Comparison of ENCODE assay signal across 4 fruit fly cellular contexts in genomic region chr2L:19423467-19424122, dm6.
TF ChIP-seq lines count a peak whose summit lies in the region.

TSS of gene Alp12 (plus strand) at chr2L:19424050.
TSS of gene CG13085 (plus strand) at chr2L:19424050.

TF ChIP-seq in whole organism, adult, 20 proteins besides CTCF, POLR2A, EP300 and RAD21 (continued from another document):
- TF ChIP-seq CG5204 (GFP tag; optimal IDR thresholded peaks at IDR 0.05; lab: Kevin White, UChicago) (peak; percentile 98), CG7045 (GFP tag; optimal IDR thresholded peaks at IDR 0.05; lab: Kevin White, UChicago) (peak; percentile 98)

TF ChIP-seq in whole organism, embryonic, 481 proteins besides CTCF, POLR2A, EP300 and RAD21 (continued from another document and continues in another):
- TF ChIP-seq CG6683 (GFP tag; optimal IDR thresholded peaks at IDR 0.05; lab: Kevin White, UChicago) (peak; percentile 98), salm (tag; optimal IDR thresholded peaks at IDR 0.05; lab: Kevin White, UChicago) (peak; percentile 97), Rfx (GFP tag; IDR thresholded peaks at IDR 0.05; lab: Robert Waterston, UW) (peak; percentile 95), insv (GFP tag; optimal IDR thresholded peaks at IDR 0.05; lab: Kevin White, UChicago) (peak; percentile 54 to 84), CG10267 (tag; optimal IDR thresholded peaks at IDR 0.05; lab: Kevin White, UChicago) (peak; percentile 95), CG34422 (GFP tag; IDR thresholded peaks at IDR 0.05; lab: Robert Waterston, UW) (peak; percentile 95), Dp (GFP tag; optimal IDR thresholded peaks at IDR 0.05; lab: Kevin White, UChicago) (peak; percentile 31), Meics (GFP tag; optimal IDR thresholded peaks at IDR 0.05; lab: Kevin White, UChicago) (peak; percentile 99), pfk (GFP tag; optimal IDR thresholded peaks at IDR 0.05; lab: Kevin White, UChicago) (peak; percentile 56), CG4328 (GFP tag; optimal IDR thresholded peaks at IDR 0.05; lab: Kevin White, UChicago) (peak; percentile 99), Sry-δ (GFP tag; optimal IDR thresholded peaks at IDR 0.05; lab: Kevin White, UChicago) (peak; percentile 58), CG13296 (GFP tag; optimal IDR thresholded peaks at IDR 0.05; lab: Kevin White, UChicago) (peak; percentile 99), CG18262 (tag; optimal IDR thresholded peaks at IDR 0.05; lab: Kevin White, UChicago) (peak; percentile 99), CG10565 (GFP tag; optimal IDR thresholded peaks at IDR 0.05; lab: Kevin White, UChicago) (peak; percentile 75), tgo (GFP tag; IDR thresholded peaks at IDR 0.05; lab: Robert Waterston, UW) (peak; percentile 97), CG5245 (GFP tag; optimal IDR thresholded peaks at IDR 0.05; lab: Kevin White, UChicago) (peak; percentile 93), CG3847 (GFP tag; IDR thresholded peaks at IDR 0.05; lab: Robert Waterston, UW) (peak; percentile 97), CG31224 (GFP tag; IDR thresholded peaks at IDR 0.05; lab: Robert Waterston, UW) (peak; percentile 92), CG14860 (GFP tag; IDR thresholded peaks at IDR 0.05; lab: Robert Waterston, UW; ENCODE audit: partially characterized antibody) (no peak), CG12942 (GFP tag; optimal IDR thresholded peaks at IDR 0.05; lab: Kevin White, UChicago) (peak; percentile 95), MBD-R2 (GFP tag; IDR thresholded peaks at IDR 0.05; lab: Robert Waterston, UW) (peak; percentile 72), CG7745 (tag; optimal IDR thresholded peaks at IDR 0.05; lab: Kevin White, UChicago) (peak; percentile 59), fu2 (GFP tag; optimal IDR thresholded peaks at IDR 0.05; lab: Kevin White, UChicago) (peak; percentile 92), crc (GFP tag; optimal IDR thresholded peaks at IDR 0.05; lab: Kevin White, UChicago) (peak; percentile 89), CG11093 (GFP tag; IDR thresholded peaks at IDR 0.05; lab: Robert Waterston, UW) (peak; percentile 95), CG18764 (GFP tag; optimal IDR thresholded peaks at IDR 0.05; lab: Kevin White, UChicago) (peak; percentile 95), CG7556 (GFP tag; optimal IDR thresholded peaks at IDR 0.05; lab: Kevin White, UChicago) (peak; percentile 100), Atf3 (GFP tag; optimal IDR thresholded peaks at IDR 0.05; lab: Kevin White, UChicago) (peak; percentile 90), CG14667 (GFP tag; IDR thresholded peaks at IDR 0.05; lab: Robert Waterston, UW) (peak; percentile 93), zfh2 (GFP tag; optimal IDR thresholded peaks at IDR 0.05; lab: Kevin White, UChicago) (peak; percentile 90), twi (tag; optimal IDR thresholded peaks at IDR 0.05; lab: Kevin White, UChicago) (peak; percentile 95), Hsf (GFP tag; optimal IDR thresholded peaks at IDR 0.05; lab: Kevin White, UChicago) (peak; percentile 98), CG1647 (GFP tag; optimal IDR thresholded peaks at IDR 0.05; lab: Kevin White, UChicago) (peak; percentile 93), CG2875 (GFP tag; optimal IDR thresholded peaks at IDR 0.05; lab: Kevin White, UChicago) (peak; percentile 98), CG12299 (tag; optimal IDR thresholded peaks at IDR 0.05; lab: Kevin White, UChicago) (peak; percentile 98), CG6813 (GFP tag; optimal IDR thresholded peaks at IDR 0.05; lab: Kevin White, UChicago) (peak; percentile 97), CG8290 (GFP tag; optimal IDR thresholded peaks at IDR 0.05; lab: Kevin White, UChicago) (peak; percentile 95), CG8290 (tag; optimal IDR thresholded peaks at IDR 0.05; lab: Kevin White, UChicago) (peak; percentile 86 to 88), crol (GFP tag; IDR thresholded peaks at IDR 0.05; lab: Robert Waterston, UW) (peak; percentile 76), B-H1 (GFP tag; IDR thresholded peaks at IDR 0.05; lab: Robert Waterston, UW) (peak; percentile 91), HLHmδ (GFP tag; optimal IDR thresholded peaks at IDR 0.05; lab: Kevin White, UChicago) (peak; percentile 66), kni (GFP tag; optimal IDR thresholded peaks at IDR 0.05; lab: Kevin White, UChicago) (peak; percentile 97), repo (GFP tag; optimal IDR thresholded peaks at IDR 0.05; lab: Kevin White, UChicago) (peak; percentile 85)

TF ChIP-seq in whole organism, prepupa, 60 proteins besides CTCF, POLR2A, EP300 and RAD21 (continued from another document):
- peak; percentile 84 for TF ChIP-seq CG11902 (GFP tag; optimal IDR thresholded peaks at IDR 0.05; lab: Kevin White, UChicago)
- peak; percentile 73 for TF ChIP-seq fd85E (GFP tag; optimal IDR thresholded peaks at IDR 0.05; lab: Kevin White, UChicago)
- peak; percentile 97 for TF ChIP-seq esn (GFP tag; optimal IDR thresholded peaks at IDR 0.05; lab: Kevin White, UChicago)
- TF ChIP-seq Eip78C (GFP tag; lab: Kevin White, UChicago): peak; percentile 99
- TF ChIP-seq CG8119 (GFP tag; IDR thresholded peaks at IDR 0.05; lab: Robert Waterston, UW): peak; percentile 99
- TF ChIP-seq acj6 (GFP tag; optimal IDR thresholded peaks at IDR 0.05; lab: Kevin White, UChicago): peak; percentile 96
- TF ChIP-seq CG6792 (GFP tag; optimal IDR thresholded peaks at IDR 0.05; lab: Kevin White, UChicago): peak; percentile 95
- TF ChIP-seq CG15336 (GFP tag; IDR thresholded peaks at IDR 0.05; lab: Robert Waterston, UW): peak; percentile 99
- TF ChIP-seq CG16779 (tag; optimal IDR thresholded peaks at IDR 0.05; lab: Kevin White, UChicago): peak; percentile 95
- TF ChIP-seq Lpt (GFP tag; optimal IDR thresholded peaks at IDR 0.05; lab: Kevin White, UChicago): peak; percentile 99
- peak; percentile 94 for TF ChIP-seq dac (GFP tag; optimal IDR thresholded peaks at IDR 0.05; lab: Kevin White, UChicago)
- TF ChIP-seq Hr39 (GFP tag; optimal IDR thresholded peaks at IDR 0.05; lab: Kevin White, UChicago): peak; percentile 91
- TF ChIP-seq CG11294 (GFP tag; IDR thresholded peaks at IDR 0.05; lab: Robert Waterston, UW): peak; percentile 97
- peak; percentile 96 for TF ChIP-seq CG3919 (GFP tag; optimal IDR thresholded peaks at IDR 0.05; lab: Kevin White, UChicago)
- peak; percentile 96 for TF ChIP-seq pdm3 (GFP tag; optimal IDR thresholded peaks at IDR 0.05; lab: Kevin White, UChicago)
- peak; percentile 86 for TF ChIP-seq Ets21C (GFP tag; optimal IDR thresholded peaks at IDR 0.05; lab: Kevin White, UChicago)
- peak; percentile 76 to 99 for TF ChIP-seq salr (GFP tag; optimal IDR thresholded peaks at IDR 0.05; lab: Kevin White, UChicago)
- peak; percentile 97 for TF ChIP-seq CG4318 (GFP tag; optimal IDR thresholded peaks at IDR 0.05; lab: Kevin White, UChicago)
- peak; percentile 89 for TF ChIP-seq CG8319 (GFP tag; optimal IDR thresholded peaks at IDR 0.05; lab: Kevin White, UChicago)
- TF ChIP-seq Blimp-1 (GFP tag; optimal IDR thresholded peaks at IDR 0.05; lab: Kevin White, UChicago): peak; percentile 86
- peak; percentile 92 for TF ChIP-seq CG10669 (GFP tag; optimal IDR thresholded peaks at IDR 0.05; lab: Kevin White, UChicago)
- peak; percentile 96 for TF ChIP-seq achi (GFP tag; optimal IDR thresholded peaks at IDR 0.05; lab: Kevin White, UChicago)
- TF ChIP-seq dsx (GFP tag; optimal IDR thresholded peaks at IDR 0.05; lab: Kevin White, UChicago; ENCODE audit: poor library complexity, severe bottlenecking): peak; percentile 91
- TF ChIP-seq Hr38 (GFP tag; optimal IDR thresholded peaks at IDR 0.05; lab: Kevin White, UChicago): peak; percentile 8
- TF ChIP-seq CG6276 (GFP tag; optimal IDR thresholded peaks at IDR 0.05; lab: Kevin White, UChicago): peak; percentile 99
- peak; percentile 97 for TF ChIP-seq Gug (GFP tag; IDR thresholded peaks at IDR 0.05; lab: Robert Waterston, UW)
- TF ChIP-seq CG6163 (GFP tag; IDR thresholded peaks at IDR 0.05; lab: Robert Waterston, UW): peak; percentile 95
- TF ChIP-seq lz (GFP tag; optimal IDR thresholded peaks at IDR 0.05; lab: Kevin White, UChicago): peak; percentile 96
- TF ChIP-seq CG31627 (GFP tag; optimal IDR thresholded peaks at IDR 0.05; lab: Kevin White, UChicago): peak; percentile 93
- peak; percentile 95 for TF ChIP-seq fkh (GFP tag; optimal IDR thresholded peaks at IDR 0.05; lab: Kevin White, UChicago)
- peak; percentile 90 for TF ChIP-seq CG6854 (GFP tag; optimal IDR thresholded peaks at IDR 0.05; lab: Kevin White, UChicago)
- peak; percentile 94 for TF ChIP-seq Met (GFP tag; optimal IDR thresholded peaks at IDR 0.05; lab: Kevin White, UChicago)
- peak; percentile 98 for TF ChIP-seq CG10631 (GFP tag; optimal IDR thresholded peaks at IDR 0.05; lab: Kevin White, UChicago)
- peak; percentile 96 for TF ChIP-seq Sox14 (GFP tag; optimal IDR thresholded peaks at IDR 0.05; lab: Kevin White, UChicago)
- TF ChIP-seq CG9139 (GFP tag; optimal IDR thresholded peaks at IDR 0.05; lab: Kevin White, UChicago): peak; percentile 77
- peak; percentile 89 for TF ChIP-seq CG1621 (tag; optimal IDR thresholded peaks at IDR 0.05; lab: Kevin White, UChicago)
- TF ChIP-seq Ets96B (tag; optimal IDR thresholded peaks at IDR 0.05; lab: Kevin White, UChicago): peak; percentile 88
- peak; percentile 92 for TF ChIP-seq CG11762 (GFP tag; optimal IDR thresholded peaks at IDR 0.05; lab: Kevin White, UChicago; ENCODE audit: insufficient read depth)
- peak; percentile 93 for TF ChIP-seq spab (GFP tag; optimal IDR thresholded peaks at IDR 0.05; lab: Kevin White, UChicago)
- peak; percentile 94 for TF ChIP-seq CG6808 (GFP tag; optimal IDR thresholded peaks at IDR 0.05; lab: Kevin White, UChicago)
- TF ChIP-seq CG7368 (GFP tag; optimal IDR thresholded peaks at IDR 0.05; lab: Kevin White, UChicago): peak; percentile 93

TF ChIP-seq in whole organism, wandering third instar larva, 38 proteins besides CTCF, POLR2A, EP300 and RAD21 (continued from another document):
- TF ChIP-seq pan (optimal IDR thresholded peaks at IDR 0.05; lab: Kevin White, UChicago): no peak
- peak; percentile 90 for TF ChIP-seq dmrt93B (GFP tag; optimal IDR thresholded peaks at IDR 0.05; lab: Kevin White, UChicago)
- peak; percentile 92 for TF ChIP-seq br (GFP tag; optimal IDR thresholded peaks at IDR 0.05; lab: Kevin White, UChicago)
- no peak for TF ChIP-seq Abd-B (GFP tag; optimal IDR thresholded peaks at IDR 0.05; lab: Kevin White, UChicago)
- no peak for TF ChIP-seq CrebA (GFP tag; optimal IDR thresholded peaks at IDR 0.05; lab: Kevin White, UChicago; ENCODE audit: borderline replicate concordance)
- TF ChIP-seq tai (GFP tag; optimal IDR thresholded peaks at IDR 0.05; lab: Kevin White, UChicago): no peak
- peak; percentile 84 for TF ChIP-seq Hnf4 (GFP tag; optimal IDR thresholded peaks at IDR 0.05; lab: Kevin White, UChicago)
- TF ChIP-seq h (GFP tag; optimal IDR thresholded peaks at IDR 0.05; lab: Kevin White, UChicago): peak; percentile 94
- peak; percentile 65 for TF ChIP-seq CG32264 (GFP tag; optimal IDR thresholded peaks at IDR 0.05; lab: Kevin White, UChicago)
- peak; percentile 90 for TF ChIP-seq psq (GFP tag; optimal IDR thresholded peaks at IDR 0.05; lab: Kevin White, UChicago)
- peak; percentile 94 for TF ChIP-seq OdsH (GFP tag; optimal IDR thresholded peaks at IDR 0.05; lab: Kevin White, UChicago)
- peak; percentile 96 for TF ChIP-seq fru (GFP tag; optimal IDR thresholded peaks at IDR 0.05; lab: Kevin White, UChicago)
- peak; percentile 81 for TF ChIP-seq CG9705 (GFP tag; optimal IDR thresholded peaks at IDR 0.05; lab: Kevin White, UChicago)
- no peak for TF ChIP-seq Dfd (GFP tag; optimal IDR thresholded peaks at IDR 0.05; lab: Kevin White, UChicago)
- TF ChIP-seq Mio (GFP tag; optimal IDR thresholded peaks at IDR 0.05; lab: Kevin White, UChicago): peak; percentile 33
- peak; percentile 87 for TF ChIP-seq Hr83 (GFP tag; optimal IDR thresholded peaks at IDR 0.05; lab: Kevin White, UChicago; ENCODE audit: poor library complexity, severe bottlenecking)
